Worm (Caenorhabditis elegans): Measurements from ENCODE around the gene spex-3.

DNA sequence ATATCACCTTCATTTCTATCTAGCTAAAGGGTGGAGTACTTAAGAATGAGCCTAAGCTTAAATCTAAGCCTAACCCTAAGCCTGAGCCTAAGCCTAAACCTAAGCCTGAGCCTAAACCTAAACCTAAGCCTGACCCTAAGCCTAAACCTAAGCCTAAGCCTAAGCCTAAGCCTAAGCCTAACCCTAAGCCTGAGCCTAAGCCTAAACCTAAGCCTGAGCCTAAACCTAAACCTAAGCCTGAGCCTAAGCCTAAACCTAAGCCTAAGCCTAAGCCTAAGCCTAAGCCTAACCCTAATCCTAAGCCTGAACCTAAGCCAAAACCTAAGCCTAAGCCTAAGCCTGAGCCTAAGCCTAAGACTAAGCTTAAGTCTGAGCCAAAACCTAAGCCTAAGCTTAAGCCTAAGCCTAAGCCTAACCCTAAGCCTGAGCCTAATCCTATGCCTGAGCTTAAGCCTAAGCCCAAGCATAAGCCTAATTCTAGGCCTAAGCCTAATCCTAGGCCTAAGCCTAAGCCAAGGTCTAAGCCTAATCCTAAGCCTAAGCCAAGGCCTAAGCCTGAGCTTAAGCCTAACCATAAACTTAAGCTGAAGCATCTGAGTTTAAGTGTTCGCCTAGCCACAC lies 11.9 kb upstream of the spex-3 start:
- TF ChIP-seq lin-15B (tag; optimal IDR thresholded peaks at IDR 0.05) = no peak
- no peak for TF ChIP-seq lin-13 (GFP tag; optimal IDR thresholded peaks at IDR 0.05)
- no peak for TF ChIP-seq zfp-2 (tag; optimal IDR thresholded peaks at IDR 0.05)
- TF ChIP-seq nhr-11 (tag; optimal IDR thresholded peaks at IDR 0.05) = no peak
- no peak for TF ChIP-seq ztf-11 (tag; optimal IDR thresholded peaks at IDR 0.05)
- no peak for TF ChIP-seq hlh-30 (tag; optimal IDR thresholded peaks at IDR 0.05; ENCODE audit: insufficient read depth)
- TF ChIP-seq Y105C5A.15 (GFP tag; IDR thresholded peaks at IDR 0.05) = no peak
- TF ChIP-seq nhr-237 (tag; optimal IDR thresholded peaks at IDR 0.05) = no peak
- no peak for TF ChIP-seq egl-27 (tag; optimal IDR thresholded peaks at IDR 0.05)
- no peak for TF ChIP-seq lim-7 (GFP tag; IDR thresholded peaks at IDR 0.05)
- TF ChIP-seq mep-1 (tag; optimal IDR thresholded peaks at IDR 0.05) = no peak
- TF ChIP-seq ama-1 (optimal IDR thresholded peaks at IDR 0.05) = no peak

All from whole organism, L4 larva.